Worm (Caenorhabditis elegans): ENCODE measurements around the gene Y62E10A.6.

Gene Y62E10A.6

DNA sequence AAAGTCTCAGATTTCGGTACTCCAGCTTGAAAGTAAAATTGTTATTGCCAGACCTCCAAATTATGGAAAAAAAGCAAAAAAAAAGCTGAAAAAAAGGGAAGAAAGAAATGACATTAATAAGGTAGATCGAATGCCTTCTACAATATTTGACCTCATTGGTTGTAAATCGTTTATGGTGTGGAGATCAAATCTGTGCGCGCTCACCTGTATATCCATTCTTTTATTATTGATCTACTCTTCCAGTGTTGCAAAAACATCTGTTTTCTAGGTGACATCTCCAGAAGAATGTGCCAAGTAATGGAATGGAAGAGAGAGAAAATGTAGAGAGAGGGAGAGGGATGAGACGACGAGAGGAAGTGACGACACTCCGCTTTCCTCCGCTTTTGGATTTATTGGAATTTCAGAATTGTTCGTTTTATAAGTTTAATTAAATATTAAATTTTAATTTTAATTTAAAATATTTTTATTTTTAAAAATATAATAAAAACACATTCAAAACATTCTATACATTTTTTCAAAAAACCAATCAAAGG, 44.0 kb downstream of the Y62E10A.6 start, which contains the start of the genes pik-1 and aptf-2:
pik-1 (plus strand) TSS at position 303 of the 533 bp plus-strand sequence.
aptf-2 (minus strand) TSS at position 313 of the 533 bp plus-strand sequence.
- TF ChIP-seq ces-1 (GFP tag; optimal IDR thresholded peaks at IDR 0.05) (peak; percentile 8), unc-120 (tag; optimal IDR thresholded peaks at IDR 0.05; ENCODE audit: poor library complexity, severe bottlenecking) (peak; percentile 33), nhr-237 (tag; optimal IDR thresholded peaks at IDR 0.05) (no peak)

DNA sequence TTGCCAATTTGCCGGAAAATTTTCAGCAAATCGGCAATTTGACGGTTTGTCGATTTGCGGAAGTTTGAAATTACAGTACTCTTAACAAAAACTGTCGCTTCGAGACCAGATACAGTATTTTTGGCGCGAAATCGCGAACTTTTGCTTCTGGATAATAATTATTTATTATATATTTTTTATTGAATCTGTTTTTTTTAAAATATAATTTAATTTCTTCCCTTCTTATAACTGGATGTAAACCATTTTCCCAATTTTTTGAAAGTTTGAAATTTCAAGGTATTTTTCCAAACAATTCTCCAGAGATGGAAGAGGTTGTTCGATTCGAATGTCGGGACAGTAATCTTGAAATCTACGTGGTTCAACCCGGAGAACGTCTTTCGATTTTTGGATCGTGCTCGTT, 50.4 kb downstream of the Y62E10A.6 start, which contains the start of gene nol-9:
nol-9 (plus strand) TSS at position 301 of the 400 bp plus-strand sequence.
- no peak for TF ChIP-seq sptf-1 (tag; optimal IDR thresholded peaks at IDR 0.05)
